Fruit fly (Drosophila melanogaster): ENCODE results near the gene SclB.

- no peak for TF ChIP-seq D1 (tag; optimal IDR thresholded peaks at IDR 0.05)
- no peak for TF ChIP-seq CG13204 (GFP tag; optimal IDR thresholded peaks at IDR 0.05)
- TF ChIP-seq CG17806 (tag; optimal IDR thresholded peaks at IDR 0.05): no peak
- no peak for TF ChIP-seq CG8159 (tag; optimal IDR thresholded peaks at IDR 0.05)
- TF ChIP-seq CG14655 (GFP tag; optimal IDR thresholded peaks at IDR 0.05): no peak
- no peak for TF ChIP-seq fd96Ca (GFP tag; IDR thresholded peaks at IDR 0.05)
- TF ChIP-seq CG8301 (tag; optimal IDR thresholded peaks at IDR 0.05): no peak
- no peak for TF ChIP-seq CG4496 (GFP tag; IDR thresholded peaks at IDR 0.05)
- no peak for TF ChIP-seq EcR (GFP tag; optimal IDR thresholded peaks at IDR 0.05)
- no peak for TF ChIP-seq CG9948 (tag; optimal IDR thresholded peaks at IDR 0.05)
- TF ChIP-seq CG15710 (tag; optimal IDR thresholded peaks at IDR 0.05): no peak
- TF ChIP-seq gl (tag; optimal IDR thresholded peaks at IDR 0.05): no peak
- no peak for TF ChIP-seq Pif1B (GFP tag; optimal IDR thresholded peaks at IDR 0.05)
- no peak for TF ChIP-seq rn (GFP tag; IDR thresholded peaks at IDR 0.05)
Observed at dm6 chr2L:16885347-16885746, 47.6 kb downstream of the SclB start.
